Fruit fly (Drosophila melanogaster) whole organism, wandering third instar larva: ENCODE data around the gene CG43880.

Experiments used
- Abd-B ChIP-seq: fragments of >200 bp; optimal IDR thresholded peaks from 2 replicates; lab custom pipeline; 2017; ENCODE audit warnings: missing biosample characterization, missing genetic modification characterization
- CrebA ChIP-seq: fragments of 200-800 bp; sonication (Bioruptor generic); optimal IDR thresholded peaks from 2 replicates; lab custom pipeline; 2016; ENCODE audit warnings: missing biosample characterization, mild to moderate bottlenecking, missing genetic modification characterization, borderline replicate concordance
- Dfd ChIP-seq: fragments of >200 bp; optimal IDR thresholded peaks from 2 replicates; lab custom pipeline; 2017; ENCODE audit warnings: missing biosample characterization, missing genetic modification characterization
- Dif ChIP-seq: fragments of 200-275, 200-300 bp; sonication (Bioruptor generic); optimal IDR thresholded peaks from 2 replicates; lab custom pipeline; 2018; ENCODE audit warnings: missing biosample characterization, missing genetic modification characterization; ENCODE audit not compliant: partially characterized antibody
- GATAd ChIP-seq: sonication (Bioruptor generic); optimal IDR thresholded peaks from 2 replicates; lab custom pipeline; 2016; ENCODE audit warnings: missing biosample characterization, missing genetic modification characterization
- HLH106 ChIP-seq: fragments of 200-800 bp; optimal IDR thresholded peaks from 3 replicates; lab custom pipeline; 2019; ENCODE audit warnings: missing biosample characterization, mild to moderate bottlenecking, missing genetic modification characterization, moderate library complexity
- Hnf4 ChIP-seq: fragments of 200-800 bp; sonication (Bioruptor generic); optimal IDR thresholded peaks from 2 replicates; lab custom pipeline; 2016; ENCODE audit warnings: missing biosample characterization, mild to moderate bottlenecking, missing genetic modification characterization
- Hr78 ChIP-seq: fragments of >200 bp; optimal IDR thresholded peaks from 2 replicates; lab custom pipeline; 2017; ENCODE audit warnings: missing biosample characterization, missing genetic modification characterization
- Hr83 ChIP-seq: fragments of 200-300 bp; sonication (Bioruptor generic); optimal IDR thresholded peaks from 2 replicates; lab custom pipeline; 2016; ENCODE audit warnings: missing biosample characterization, mild to moderate bottlenecking, missing genetic modification characterization, moderate library complexity; ENCODE audit not compliant: poor library complexity, severe bottlenecking
- Jra ChIP-seq: sonication (Bioruptor generic); optimal IDR thresholded peaks from 2 replicates; lab custom pipeline; 2016; ENCODE audit warnings: missing biosample characterization, missing genetic modification characterization
- Mio ChIP-seq: sonication (Bioruptor generic); optimal IDR thresholded peaks from 2 replicates; lab custom pipeline; 2016; ENCODE audit warnings: missing biosample characterization, missing genetic modification characterization
- N ChIP-seq: fragments of >200 bp; optimal IDR thresholded peaks from 2 replicates; lab custom pipeline; 2018; ENCODE audit warnings: missing biosample characterization, missing external identifiers, missing genetic modification characterization
- Rel ChIP-seq, 2 experiments: fragments of 200-800 bp; sonication (Bioruptor generic) in 1 of 2; optimal IDR thresholded peaks; 2 replicates in 1 of 2; 3 replicates in 1 of 2; lab custom pipeline; 2016 to 2019; ENCODE audit warnings: mild to moderate bottlenecking in 2 of 2, missing biosample characterization in 2 of 2, missing genetic modification characterization in 2 of 2, moderate library complexity in 1 of 2
- Sp1 ChIP-seq: fragments of 200-800 bp; sonication (Bioruptor generic); optimal IDR thresholded peaks from 3 replicates; lab custom pipeline; 2019; ENCODE audit warnings: missing biosample characterization, mild to moderate bottlenecking, missing genetic modification characterization, moderate library complexity
- Vsx2 ChIP-seq: fragments of 200-300, 225-300 bp; sonication (Bioruptor generic); optimal IDR thresholded peaks from 2 replicates; lab custom pipeline; 2018; ENCODE audit warnings: missing biosample characterization, missing genetic modification characterization; ENCODE audit not compliant: partially characterized antibody
- br ChIP-seq: fragments of 200-800 bp; sonication (Bioruptor generic); optimal IDR thresholded peaks from 2 replicates; lab custom pipeline; 2016; ENCODE audit warnings: missing biosample characterization, missing genetic modification characterization
- brk ChIP-seq: fragments of 200-800 bp; sonication (Bioruptor generic); optimal IDR thresholded peaks from 2 replicates; lab custom pipeline; 2016; ENCODE audit warnings: missing biosample characterization, mild to moderate bottlenecking, missing genetic modification characterization
- dl ChIP-seq, 2 experiments: fragments of 175-275, 200-275 bp in 1 of 2; fragments of 200-275 bp in 1 of 2; sonication (Bioruptor generic); optimal IDR thresholded peaks; lab custom pipeline; 2018; ENCODE audit warnings: mild to moderate bottlenecking in 2 of 2, missing biosample characterization in 2 of 2, missing genetic modification characterization in 2 of 2, moderate library complexity in 2 of 2; ENCODE audit not compliant: partially characterized antibody in 2 of 2, insufficient read depth in 1 of 2
- dmrt93B ChIP-seq: fragments of 200-800 bp; sonication (Bioruptor generic); optimal IDR thresholded peaks from 2 replicates; lab custom pipeline; 2018; ENCODE audit warnings: missing biosample characterization, mild to moderate bottlenecking, missing genetic modification characterization
- dsf ChIP-seq: sonication (Bioruptor generic); optimal IDR thresholded peaks from 2 replicates; lab custom pipeline; 2016; ENCODE audit warnings: missing biosample characterization, missing genetic modification characterization, borderline replicate concordance
- ey ChIP-seq: fragments of 200-800 bp; sonication (Bioruptor generic); optimal IDR thresholded peaks from 2 replicates; lab custom pipeline; 2016; ENCODE audit warnings: missing biosample characterization, missing genetic modification characterization
- foxo ChIP-seq, 2 experiments: fragments of 200-800 bp; sonication (Bioruptor generic); optimal IDR thresholded peaks; 2 replicates in 1 of 2; 3 replicates in 1 of 2; lab custom pipeline; 2016 to 2017; ENCODE audit warnings: missing biosample characterization in 2 of 2, missing genetic modification characterization in 2 of 2
- fru ChIP-seq: fragments of 200-800 bp; sonication (Bioruptor generic); optimal IDR thresholded peaks from 3 replicates; lab custom pipeline; 2016; ENCODE audit warnings: missing biosample characterization, mild to moderate bottlenecking, missing genetic modification characterization
- h ChIP-seq: fragments of 200-800 bp; sonication (Bioruptor generic); optimal IDR thresholded peaks from 3 replicates; lab custom pipeline; 2016; ENCODE audit warnings: missing biosample characterization, mild to moderate bottlenecking, missing genetic modification characterization
- jim ChIP-seq: fragments of 175-275, 200-325 bp; sonication (Bioruptor generic); optimal IDR thresholded peaks from 2 replicates; lab custom pipeline; 2016; ENCODE audit warnings: missing biosample characterization, mild to moderate bottlenecking, missing genetic modification characterization
- lola ChIP-seq: fragments of >200 bp; optimal IDR thresholded peaks from 2 replicates; lab custom pipeline; 2017; ENCODE audit warnings: missing biosample characterization, missing genetic modification characterization
- pan ChIP-seq: fragments of >200 bp; optimal IDR thresholded peaks from 2 replicates; lab custom pipeline; 2017
- rgr ChIP-seq: fragments of 200-800 bp; sonication (Bioruptor generic); optimal IDR thresholded peaks from 3 replicates; lab custom pipeline; 2016; ENCODE audit warnings: missing biosample characterization, mild to moderate bottlenecking, missing genetic modification characterization
- sage ChIP-seq: fragments of 200-800 bp; sonication (Bioruptor generic); optimal IDR thresholded peaks from 2 replicates; lab custom pipeline; 2016; ENCODE audit warnings: missing biosample characterization, mild to moderate bottlenecking, missing genetic modification characterization
- sv ChIP-seq: fragments of 200-800 bp; sonication (Bioruptor generic); optimal IDR thresholded peaks from 3 replicates; lab custom pipeline; 2016; ENCODE audit warnings: missing biosample characterization, missing genetic modification characterization
- usp ChIP-seq: fragments of >200 bp; optimal IDR thresholded peaks from 2 replicates; lab custom pipeline; 2017; ENCODE audit warnings: missing biosample characterization, missing genetic modification characterization
- woc ChIP-seq: sonication (Bioruptor generic); optimal IDR thresholded peaks from 2 replicates; lab custom pipeline; 2016; ENCODE audit warnings: missing biosample characterization, mild to moderate bottlenecking, missing genetic modification characterization

Gene CG43880

dm6 chr3L:7958083-7958482, 12.0 kb upstream of the CG43880 start:
- TF ChIP-seq GATAd (GFP tag; lab: Kevin White, UChicago): no peak
- no peak for TF ChIP-seq br (GFP tag; lab: Kevin White, UChicago)
- TF ChIP-seq, all 38 proteins: peak for 0

- TF ChIP-seq fru: no peak
- no peak for TF ChIP-seq rgr (GFP tag; lab: Kevin White, UChicago)
- no peak for TF ChIP-seq CrebA (GFP tag; lab: Kevin White, UChicago)
- TF ChIP-seq Hnf4 (GFP tag; lab: Kevin White, UChicago): no peak
Measured at dm6 chr3L:7956718-7957117, 10.6 kb upstream of the CG43880 start.

dm6 chr3L:7954967-7955366, 8.8 kb upstream of the CG43880 start:
- TF ChIP-seq foxo (GFP tag; optimal IDR thresholded peaks at IDR 0.05; lab: Kevin White, UChicago) (no peak), br (GFP tag; lab: Kevin White, UChicago) (no peak), Sp1 (GFP tag; lab: Kevin White, UChicago) (no peak), woc (GFP tag; lab: Kevin White, UChicago) (no peak), Dif (GFP tag; lab: Kevin White, UChicago) (no peak), Rel (GFP tag; optimal IDR thresholded peaks at IDR 0.05; lab: Kevin White, UChicago) (no peak), Rel (tag; optimal IDR thresholded peaks at IDR 0.05; lab: Kevin White, UChicago) (no peak), Dfd (no peak), h (no peak), jim (GFP tag; lab: Kevin White, UChicago) (no peak), lola (no peak), sv (GFP tag; lab: Kevin White, UChicago) (no peak), pan (no peak), brk (GFP tag; lab: Kevin White, UChicago) (no peak), Abd-B (GFP tag; lab: Kevin White, UChicago) (no peak), Hr78 (no peak), sage (no peak)

dm6 chr3L:7953728-7954127, 7.6 kb upstream of the CG43880 start:
- TF ChIP-seq Abd-B (GFP tag; lab: Kevin White, UChicago) (no peak), sage (no peak), dsf (GFP tag; lab: Kevin White, UChicago) (no peak), Mio (GFP tag; lab: Kevin White, UChicago) (no peak), dl (GFP tag; optimal IDR thresholded peaks at IDR 0.05; lab: Kevin White, UChicago; ENCODE audit: insufficient read depth in 1 of 2, partially characterized antibody in 2 of 2) (no peak), fru (no peak), CrebA (GFP tag; lab: Kevin White, UChicago) (no peak), Hr78 (no peak), foxo (GFP tag; optimal IDR thresholded peaks at IDR 0.05; lab: Kevin White, UChicago) (no peak), br (GFP tag; lab: Kevin White, UChicago) (no peak), dmrt93B (GFP tag; lab: Kevin White, UChicago) (no peak), sv (GFP tag; lab: Kevin White, UChicago) (no peak), Jra (GFP tag; lab: Kevin White, UChicago) (no peak), woc (GFP tag; lab: Kevin White, UChicago) (no peak), Hr83 (GFP tag; lab: Kevin White, UChicago) (no peak), GATAd (GFP tag; lab: Kevin White, UChicago) (no peak), Dfd (no peak), usp (GFP tag; lab: Kevin White, UChicago) (no peak), N (GFP tag; lab: Kevin White, UChicago) (no peak)

- TF ChIP-seq ey: no peak
- no peak for TF ChIP-seq jim (GFP tag; lab: Kevin White, UChicago)
- no peak for TF ChIP-seq sv (GFP tag; lab: Kevin White, UChicago)
- TF ChIP-seq N (GFP tag; lab: Kevin White, UChicago): no peak
- TF ChIP-seq Vsx2 (GFP tag; lab: Kevin White, UChicago): no peak
- no peak for TF ChIP-seq rgr (GFP tag; lab: Kevin White, UChicago)
- TF ChIP-seq CrebA (GFP tag; lab: Kevin White, UChicago): no peak
- TF ChIP-seq br (GFP tag; lab: Kevin White, UChicago): no peak
- no peak for TF ChIP-seq fru
- no peak for TF ChIP-seq HLH106 (tag; lab: Kevin White, UChicago)
Measured at dm6 chr3L:7952978-7953377, 6.9 kb upstream of the CG43880 start.
